Fruit fly (Drosophila melanogaster): ENCODE data around the gene PGS1.

The PGS1 gene

DNA sequence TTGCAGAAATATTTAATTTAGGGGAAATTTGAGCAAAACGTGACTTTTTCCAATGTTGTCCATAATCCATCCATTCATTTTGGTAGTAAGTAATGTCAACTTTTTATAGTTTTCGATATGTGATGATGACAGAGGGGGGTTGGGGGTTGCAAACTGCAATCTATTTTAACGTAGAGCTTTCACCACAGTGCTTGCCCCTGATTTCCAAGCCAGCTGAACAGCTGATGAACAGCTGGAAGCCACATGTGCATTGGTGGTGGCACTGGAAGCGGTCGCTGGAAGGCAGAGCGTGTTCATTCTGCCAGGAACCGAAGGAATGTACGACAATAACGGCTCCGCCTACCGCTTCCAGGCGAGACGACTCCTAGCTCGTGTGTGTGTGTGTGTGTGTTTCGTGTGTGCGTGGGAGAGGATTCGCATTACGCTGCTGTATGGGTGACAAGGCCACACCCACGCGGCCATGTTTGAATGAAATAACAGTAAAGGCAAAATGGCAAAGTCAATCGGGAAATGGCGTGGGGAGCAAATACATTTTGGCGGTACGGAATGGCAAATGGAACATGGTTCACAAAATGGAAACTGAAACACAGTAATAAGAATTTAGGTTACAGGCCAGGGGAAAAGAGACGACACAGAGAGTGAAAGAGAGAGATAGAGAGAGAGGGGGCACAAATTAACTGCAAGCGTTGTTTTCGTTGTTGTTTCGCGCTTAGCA is 46.8 kb downstream of the PGS1 start:
- TF ChIP-seq CG4617 (GFP tag; optimal IDR thresholded peaks at IDR 0.05; ENCODE audit: borderline replicate concordance), result no peak
- TF ChIP-seq Bdp1 (GFP tag; optimal IDR thresholded peaks at IDR 0.05), result no peak
- TF ChIP-seq CG4730 (GFP tag; IDR thresholded peaks at IDR 0.05), result no peak
- TF ChIP-seq Deaf1 (tag; optimal IDR thresholded peaks at IDR 0.05), result peak; percentile 76
- no peak for TF ChIP-seq seq (GFP tag; IDR thresholded peaks at IDR 0.05)
- TF ChIP-seq cg (GFP tag; optimal IDR thresholded peaks at IDR 0.05), result peak; percentile 7
- TF ChIP-seq hth (optimal IDR thresholded peaks at IDR 0.05), result no peak
- peak; percentile 91 for TF ChIP-seq abd-A (tag; optimal IDR thresholded peaks at IDR 0.05)
- peak; percentile 46 for TF ChIP-seq nerfin-1 (tag; optimal IDR thresholded peaks at IDR 0.05)
- TF ChIP-seq crp (GFP tag; optimal IDR thresholded peaks at IDR 0.05), result peak in 1 of 2 experiments; percentile 14
- no peak for TF ChIP-seq CG12155 (GFP tag; optimal IDR thresholded peaks at IDR 0.05)
- TF ChIP-seq CG4854 (GFP tag; optimal IDR thresholded peaks at IDR 0.05), result no peak
- TF ChIP-seq shn (GFP tag; optimal IDR thresholded peaks at IDR 0.05), result no peak
- TF ChIP-seq unpg (GFP tag; optimal IDR thresholded peaks at IDR 0.05), result no peak
- peak; percentile 21 for TF ChIP-seq ewg (GFP tag; optimal IDR thresholded peaks at IDR 0.05)
- TF ChIP-seq sob (GFP tag; IDR thresholded peaks at IDR 0.05), result no peak
- 0 out of 4 replicates have a peak, but pooled peaks have one; percentile 40 for TF ChIP-seq chinmo (GFP tag; IDR thresholded peaks at IDR 0.05; ENCODE audit: partially characterized antibody)
- TF ChIP-seq hb (GFP tag; IDR thresholded peaks at IDR 0.05; ENCODE audit: partially characterized antibody), result 0 out of 3 replicates have a peak, but pooled peaks have one; percentile 14
- peak; percentile 94 for TF ChIP-seq pfk (GFP tag; optimal IDR thresholded peaks at IDR 0.05)
- TF ChIP-seq sna (GFP tag; IDR thresholded peaks at IDR 0.05; ENCODE audit: partially characterized antibody), result no peak
- no peak for TF ChIP-seq exex (tag; optimal IDR thresholded peaks at IDR 0.05)
- TF ChIP-seq ase (GFP tag; IDR thresholded peaks at IDR 0.05), result no peak
- TF ChIP-seq rib (GFP tag; IDR thresholded peaks at IDR 0.05), result no peak
- TF ChIP-seq fd64A (GFP tag; optimal IDR thresholded peaks at IDR 0.05), result no peak
- TF ChIP-seq Nf-YC (tag; optimal IDR thresholded peaks at IDR 0.05), result peak; percentile 84
- TF ChIP-seq Nf-YB (GFP tag; optimal IDR thresholded peaks at IDR 0.05), result peak; percentile 11
- no peak for TF ChIP-seq Vsx1 (GFP tag; optimal IDR thresholded peaks at IDR 0.05)

dm6 chr3R:18694952-18695351 is 50.9 kb downstream of the PGS1 start, which contains the start of gene CG34282:
TSS of gene CG34282 (plus strand) at chr3R:18695252.
- TF ChIP-seq CG3726 (GFP tag; IDR thresholded peaks at IDR 0.05) (no peak), Six4 (GFP tag; optimal IDR thresholded peaks at IDR 0.05) (no peak), CG14441 (GFP tag; IDR thresholded peaks at IDR 0.05) (no peak), CG32772 (GFP tag; IDR thresholded peaks at IDR 0.05) (no peak), sob (GFP tag; IDR thresholded peaks at IDR 0.05) (no peak), Fer2 (tag; optimal IDR thresholded peaks at IDR 0.05) (no peak), CrebB (tag; optimal IDR thresholded peaks at IDR 0.05) (no peak), sqz (GFP tag; optimal IDR thresholded peaks at IDR 0.05) (no peak), zen2 (GFP tag; IDR thresholded peaks at IDR 0.05; ENCODE audit: partially characterized antibody) (no peak), CG5953 (GFP tag; IDR thresholded peaks at IDR 0.05) (no peak), CG16813 (GFP tag; IDR thresholded peaks at IDR 0.05; ENCODE audit: partially characterized antibody) (no peak), CG8924 (tag; optimal IDR thresholded peaks at IDR 0.05) (no peak), so (GFP tag; IDR thresholded peaks at IDR 0.05) (no peak), CG3995 (GFP tag; optimal IDR thresholded peaks at IDR 0.05) (no peak), CG32767 (GFP tag; IDR thresholded peaks at IDR 0.05) (no peak), Dbx (GFP tag; IDR thresholded peaks at IDR 0.05) (no peak), Hey (tag; optimal IDR thresholded peaks at IDR 0.05) (no peak), kah (GFP tag; optimal IDR thresholded peaks at IDR 0.05) (no peak), CG18764 (GFP tag; optimal IDR thresholded peaks at IDR 0.05) (no peak), esg (GFP tag; conservative IDR thresholded peaks at IDR 0.05) (no peak)
